Fruit fly (Drosophila melanogaster) S2 (cell line): ENCODE measurements around the gene Rpn11.

ENCODE experiments used
- CG8478 ChIP-seq: fragments of >200 bp; optimal IDR thresholded peaks from 2 replicates; lab custom pipeline; 2018
- CTCF ChIP-seq, 2 experiments: fragments of >200 bp; optimal IDR thresholded peaks; 2 replicates each; lab custom pipeline; 2018

The Rpn11 gene

DNA sequence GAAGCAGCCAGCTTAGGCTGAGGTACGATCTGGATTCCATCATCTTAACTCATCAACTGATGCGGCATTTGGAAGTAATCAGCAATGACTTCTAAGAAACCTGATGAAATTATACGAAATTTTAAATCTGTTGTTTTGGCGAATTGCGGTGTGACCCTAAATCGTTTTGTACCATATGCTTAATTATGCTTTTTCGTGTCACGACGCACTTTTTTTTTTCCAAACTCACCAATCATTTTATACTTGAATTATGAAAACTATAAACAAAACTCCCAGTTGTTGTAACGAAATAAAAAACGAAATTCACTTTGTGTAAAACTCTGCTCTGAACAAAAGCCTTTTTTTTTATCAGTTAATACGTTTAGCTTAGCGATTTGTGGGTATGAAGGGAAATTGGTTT is 1.5 kb downstream of the Rpn11 start, which contains the start of gene Nepl3:
Nepl3 (minus strand) TSS at position 155 of the 400 bp plus-strand sequence.
- TF ChIP-seq CG8478 (lab: Kevin White, UChicago) (no peak), CTCF (optimal IDR thresholded peaks at IDR 0.05; lab: Kevin White, UChicago) (no peak)

DNA sequence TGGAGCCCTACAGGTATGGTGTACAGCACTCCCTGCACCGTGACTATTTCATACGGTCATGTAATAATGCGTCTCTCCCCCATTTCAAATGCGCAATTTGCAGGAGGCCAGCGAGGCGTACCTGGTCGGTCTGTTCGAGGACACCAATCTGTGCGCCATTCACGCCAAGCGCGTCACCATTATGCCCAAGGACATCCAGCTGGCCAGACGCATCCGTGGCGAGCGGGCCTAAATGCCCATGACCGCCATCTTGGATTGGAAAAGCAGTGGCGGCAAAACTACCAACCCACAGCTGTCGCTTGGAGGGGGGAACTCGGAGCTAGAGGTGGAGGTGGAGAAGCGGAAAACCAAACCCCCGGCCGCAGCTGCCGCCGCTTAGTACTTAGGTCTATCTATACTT is 4.1 kb downstream of the Rpn11 start:
- TF ChIP-seq CTCF (optimal IDR thresholded peaks at IDR 0.05; lab: Kevin White, UChicago) (no peak), CG8478 (lab: Kevin White, UChicago) (no peak)

DNA sequence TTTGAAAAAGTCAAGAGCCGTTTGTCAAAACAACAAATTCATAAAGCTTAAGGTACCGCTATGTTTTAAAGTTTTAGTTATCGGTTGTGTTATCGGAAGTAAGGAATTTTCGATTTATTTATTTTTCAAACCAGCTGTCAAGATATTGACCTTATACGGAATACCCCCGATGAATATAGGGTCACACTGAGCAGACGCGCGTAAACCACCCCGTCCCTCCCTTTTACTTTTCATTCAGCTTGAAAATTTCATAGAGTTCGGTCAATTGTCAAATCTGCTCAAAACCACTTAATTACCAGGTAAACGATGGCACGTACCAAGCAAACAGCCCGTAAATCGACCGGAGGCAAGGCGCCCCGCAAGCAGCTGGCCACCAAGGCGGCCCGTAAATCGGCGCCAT is 4.6 kb downstream of the Rpn11 start, which contains the start of the genes CG14036 and His3.3A:
CG14036 (minus strand) TSS at position 64 of the 400 bp plus-strand sequence.
His3.3A (plus strand) TSS at position 106 of the 400 bp plus-strand sequence.
- peak; percentile 5 to 21 for TF ChIP-seq CTCF (optimal IDR thresholded peaks at IDR 0.05; lab: Kevin White, UChicago)
- no peak for TF ChIP-seq CG8478 (lab: Kevin White, UChicago)

DNA sequence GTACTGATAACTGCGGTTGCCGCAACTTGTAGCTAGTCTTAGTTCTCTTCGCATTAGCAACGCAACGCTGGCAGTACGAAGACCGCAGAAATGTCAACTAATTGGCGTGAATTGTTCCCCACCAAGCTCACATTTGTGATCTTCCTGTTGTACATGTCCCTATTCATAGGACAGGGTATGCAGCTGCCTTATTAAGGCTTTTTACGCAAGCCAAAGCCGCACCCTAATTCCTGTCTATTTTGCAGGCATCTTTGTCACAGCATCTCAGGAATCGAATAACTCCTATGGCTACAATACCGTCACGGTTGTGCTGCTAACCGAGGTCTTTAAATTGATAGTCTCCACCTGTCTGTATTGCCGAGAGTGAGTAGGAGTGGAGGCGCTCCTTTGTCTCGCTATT is 6.6 kb downstream of the Rpn11 start, which contains the start of gene eIF3h:
eIF3h (minus strand) TSS at position 101 of the 400 bp plus-strand sequence.
- TF ChIP-seq CTCF (optimal IDR thresholded peaks at IDR 0.05; lab: Kevin White, UChicago): no peak
- TF ChIP-seq CG8478 (lab: Kevin White, UChicago): no peak

DNA sequence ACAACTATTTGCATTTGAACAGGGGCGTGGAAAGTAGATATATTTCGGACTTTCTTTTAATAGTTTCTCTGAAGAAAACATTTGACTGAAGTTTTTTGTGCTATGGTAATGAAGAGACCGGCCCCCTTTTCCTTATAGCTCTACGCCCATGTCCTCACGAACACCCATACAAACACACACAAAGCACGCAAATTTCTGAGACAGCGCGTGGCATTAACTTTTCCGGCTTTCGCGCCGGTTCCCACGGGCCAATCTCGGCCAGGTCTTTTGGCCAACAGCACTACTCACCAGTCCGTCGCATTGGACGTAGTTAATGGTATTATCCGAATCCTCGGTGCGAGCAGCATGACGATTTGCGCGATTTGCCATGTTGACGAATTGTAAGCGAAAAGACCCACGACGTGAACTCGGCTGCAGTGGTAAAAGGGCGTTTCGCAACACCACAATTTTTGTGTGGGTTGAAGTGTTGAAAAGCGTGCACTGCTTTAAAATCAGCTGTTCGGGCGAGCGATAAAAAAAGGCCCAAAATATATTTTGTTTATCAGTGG is 7.1 kb downstream of the Rpn11 start, which contains the start of gene senju:
senju (plus strand) TSS at position 477 of the 548 bp plus-strand sequence.
- TF ChIP-seq CG8478 (lab: Kevin White, UChicago) (no peak), CTCF (optimal IDR thresholded peaks at IDR 0.05; lab: Kevin White, UChicago) (peak in 1 of 2 experiments; percentile 1)

DNA sequence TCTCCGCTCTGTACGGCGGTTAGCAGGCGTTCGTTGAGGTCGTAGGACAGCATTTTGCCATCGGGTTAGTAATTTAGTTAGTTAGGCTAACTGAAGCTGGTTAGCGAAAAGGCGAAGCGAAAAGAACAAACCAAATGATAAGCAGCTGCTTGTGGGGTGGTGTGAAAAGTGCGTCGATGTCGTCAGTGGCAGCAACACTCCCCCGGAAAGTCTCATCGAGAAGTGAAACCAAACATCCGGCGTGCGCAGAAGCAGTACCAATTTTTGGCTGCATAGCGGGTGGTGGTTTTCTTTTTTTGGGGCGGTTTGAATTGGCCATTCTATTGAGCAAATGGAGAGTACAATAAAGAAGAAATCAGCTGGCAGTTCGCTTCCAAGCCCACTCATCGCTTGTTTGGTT is 8.8 kb downstream of the Rpn11 start, which contains the start of gene CG9121:
CG9121 (minus strand) TSS at position 238 of the 400 bp plus-strand sequence.
- no peak for TF ChIP-seq CTCF (optimal IDR thresholded peaks at IDR 0.05; lab: Kevin White, UChicago)
- no peak for TF ChIP-seq CG8478 (lab: Kevin White, UChicago)

DNA sequence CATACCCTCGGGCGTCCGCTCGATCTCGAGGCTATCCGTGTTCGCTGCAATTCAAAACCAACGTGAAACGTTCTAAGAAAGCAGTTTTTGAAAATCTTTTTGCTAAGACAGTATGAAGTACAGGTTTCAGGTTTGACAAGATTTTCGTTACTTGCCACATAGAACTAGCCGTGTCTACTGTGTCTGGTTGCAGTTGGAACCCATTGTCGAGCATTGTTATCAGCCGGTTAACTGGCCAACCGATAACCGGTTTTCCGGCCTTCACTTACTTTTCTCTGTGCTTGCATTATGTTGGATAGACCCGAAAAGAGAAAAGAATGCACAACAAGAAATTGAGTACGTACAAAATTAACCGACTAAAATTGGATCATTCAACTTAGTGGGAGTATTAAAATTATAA is 9.6 kb downstream of the Rpn11 start:
- TF ChIP-seq CG8478 (lab: Kevin White, UChicago) (no peak), CTCF (optimal IDR thresholded peaks at IDR 0.05; lab: Kevin White, UChicago) (no peak)

DNA sequence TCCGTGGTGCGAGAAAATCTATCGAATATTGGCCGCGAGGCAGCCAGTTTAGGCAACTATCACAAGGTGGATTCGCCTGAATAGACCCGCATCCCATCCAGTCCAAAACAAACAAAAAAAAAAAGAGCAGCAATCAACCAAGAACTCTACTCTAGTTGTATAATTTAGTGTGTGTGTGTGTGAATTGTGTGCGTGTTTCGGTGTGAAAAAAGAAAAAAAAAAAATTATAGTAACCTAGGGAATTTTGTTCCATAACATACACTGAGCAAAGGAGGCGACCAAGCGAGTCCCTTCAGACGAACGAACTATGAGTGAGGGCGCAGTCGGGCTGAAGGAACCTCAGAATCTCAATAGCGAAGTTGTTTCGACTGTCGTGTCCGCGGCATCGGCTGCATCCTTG is 13.3 kb downstream of the Rpn11 start:
- TF ChIP-seq CTCF (optimal IDR thresholded peaks at IDR 0.05; lab: Kevin White, UChicago) (no peak), CG8478 (lab: Kevin White, UChicago) (no peak)

DNA sequence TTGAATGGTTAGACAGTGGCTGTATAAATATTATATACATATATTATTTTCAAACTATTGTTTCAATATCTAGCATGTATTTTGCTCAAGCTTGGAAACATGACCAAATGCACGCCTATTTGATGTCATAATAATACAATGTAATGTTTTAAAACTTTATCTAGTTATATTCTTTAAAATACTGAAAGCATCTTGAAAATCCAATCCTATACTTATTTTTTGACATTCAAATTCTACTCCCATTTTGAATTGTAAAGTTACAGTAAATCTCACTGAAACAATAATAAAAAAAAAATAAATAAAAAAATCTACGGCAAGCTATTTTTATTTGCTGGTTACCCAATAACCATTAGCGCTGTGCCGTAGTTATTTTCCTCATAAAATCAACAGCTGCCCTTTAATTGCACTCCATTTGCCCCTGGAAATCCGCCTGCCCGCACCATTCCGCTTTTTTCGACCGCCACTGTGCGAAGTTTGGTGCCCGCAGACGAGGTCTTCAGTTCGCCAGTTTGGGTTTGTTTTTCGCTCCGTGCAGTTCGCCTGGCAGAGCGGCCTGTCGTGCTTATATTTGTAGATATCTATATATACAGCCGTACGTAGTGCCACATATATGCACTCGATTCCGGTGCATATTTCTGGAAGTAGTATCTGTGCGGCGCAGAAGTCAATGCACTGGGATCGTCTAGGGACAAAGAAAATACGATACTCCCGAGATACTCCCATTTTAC is 14.5 kb downstream of the Rpn11 start:
- TF ChIP-seq CG8478 (lab: Kevin White, UChicago) (no peak), CTCF (optimal IDR thresholded peaks at IDR 0.05; lab: Kevin White, UChicago) (no peak)

DNA sequence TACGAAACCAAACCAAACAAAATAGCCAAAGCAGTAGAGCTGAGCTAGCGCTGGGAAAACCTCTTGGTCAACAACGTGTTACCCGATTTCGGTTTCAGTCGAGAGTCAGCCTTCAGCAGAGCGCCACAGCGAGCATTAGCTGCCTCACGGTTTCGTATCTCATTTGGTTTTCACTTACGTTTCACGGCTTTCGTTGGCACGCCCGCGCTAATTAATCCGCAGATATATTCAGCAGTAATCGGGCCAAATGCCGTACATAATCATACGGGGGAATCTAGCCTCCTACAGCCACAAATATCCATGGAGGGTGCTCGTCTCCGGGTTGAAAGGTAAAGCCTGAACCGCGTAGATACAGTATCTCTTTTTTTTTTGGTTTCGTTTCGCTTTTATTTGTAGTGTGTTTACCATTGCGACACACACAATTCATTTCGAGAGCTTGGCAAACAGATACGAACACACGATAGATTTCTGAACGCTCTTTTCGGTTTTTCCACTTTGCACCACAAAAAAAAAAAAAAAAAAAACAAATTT is 15.2 kb downstream of the Rpn11 start, which contains the start of gene CG31650:
CG31650 (minus strand) TSS at position 352 of the 531 bp plus-strand sequence.
- TF ChIP-seq CG8478 (lab: Kevin White, UChicago) (no peak), CTCF (optimal IDR thresholded peaks at IDR 0.05; lab: Kevin White, UChicago) (no peak)

DNA sequence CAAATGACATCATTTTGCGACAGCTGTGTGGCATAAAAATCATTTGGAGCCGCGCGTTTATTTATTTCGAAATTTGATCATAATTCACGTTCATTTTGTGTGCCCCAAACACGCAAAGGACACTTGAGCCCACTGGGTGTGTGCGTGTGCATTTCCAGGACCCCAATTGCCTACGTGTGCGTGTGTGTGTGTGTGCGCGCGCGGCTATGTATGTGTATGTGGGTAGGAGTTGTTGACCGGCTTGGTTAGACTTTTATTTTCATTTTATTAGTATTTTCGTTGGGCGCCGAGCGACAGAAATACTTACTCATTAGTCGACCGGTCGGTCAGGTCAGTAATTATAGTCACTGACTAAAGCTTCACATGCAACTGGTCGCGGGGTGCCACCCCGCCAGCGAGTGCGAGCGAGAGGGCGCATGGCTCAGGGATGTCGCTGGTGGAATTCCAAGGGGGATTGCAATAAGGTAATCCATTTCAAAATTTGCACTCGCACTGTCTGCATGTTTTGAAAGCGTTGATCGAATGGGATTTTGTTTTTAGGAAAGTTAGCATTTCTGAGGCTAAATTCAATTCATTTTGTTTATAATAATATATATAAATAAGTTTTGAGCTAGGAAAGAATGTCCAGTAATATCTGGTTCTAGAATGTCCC is 16.0 kb downstream of the Rpn11 start:
- TF ChIP-seq CTCF (optimal IDR thresholded peaks at IDR 0.05; lab: Kevin White, UChicago) (no peak), CG8478 (lab: Kevin White, UChicago) (no peak)

DNA sequence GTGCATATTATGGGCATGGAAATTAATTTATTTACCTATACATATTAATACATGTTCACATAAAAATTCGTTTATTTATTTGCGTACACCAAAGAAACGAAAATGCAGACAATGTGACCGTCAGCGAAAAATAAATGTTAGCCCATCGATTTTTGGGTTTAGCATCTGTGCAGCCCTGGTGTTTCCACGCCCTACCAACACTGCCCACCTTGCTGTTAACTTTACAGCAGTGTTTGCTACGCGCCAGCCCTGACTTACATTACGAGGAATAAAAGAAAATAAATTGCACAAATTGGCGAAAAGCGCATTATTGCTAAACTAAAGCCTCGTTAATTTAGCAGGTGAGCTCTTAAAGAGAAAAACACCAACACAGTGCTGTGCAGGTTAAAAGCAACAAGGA is 16.5 kb downstream of the Rpn11 start, which contains the start of the genes CG33995, CG44000 and CG44001:
CG33995 (plus strand) TSS at position 228 of the 400 bp plus-strand sequence.
CG44000 (plus strand) TSS at position 228 of the 400 bp plus-strand sequence.
CG44001 (plus strand) TSS at position 228 of the 400 bp plus-strand sequence.
- no peak for TF ChIP-seq CG8478 (lab: Kevin White, UChicago)
- peak in 1 of 2 experiments; percentile 23 for TF ChIP-seq CTCF (optimal IDR thresholded peaks at IDR 0.05; lab: Kevin White, UChicago)

DNA sequence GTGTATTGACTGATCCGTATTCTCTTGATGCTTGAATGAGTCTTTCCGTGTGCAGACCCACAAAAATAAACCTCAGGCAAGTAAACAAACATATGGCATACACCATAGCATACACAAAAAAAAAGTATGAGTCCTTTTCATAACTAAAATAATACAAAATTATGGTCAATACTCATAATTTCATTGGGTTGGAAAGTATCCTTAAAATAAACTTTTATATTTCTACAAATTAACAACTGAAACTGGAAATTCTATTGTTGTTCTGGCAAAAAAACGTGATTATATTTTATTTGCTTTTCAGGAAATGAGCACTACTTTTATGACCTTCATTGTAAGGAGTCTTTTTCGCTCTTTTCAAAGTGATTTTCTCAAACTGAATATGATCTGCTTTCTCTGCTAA is 17.5 kb downstream of the Rpn11 start:
- no peak for TF ChIP-seq CTCF (optimal IDR thresholded peaks at IDR 0.05; lab: Kevin White, UChicago)
- no peak for TF ChIP-seq CG8478 (lab: Kevin White, UChicago)

DNA sequence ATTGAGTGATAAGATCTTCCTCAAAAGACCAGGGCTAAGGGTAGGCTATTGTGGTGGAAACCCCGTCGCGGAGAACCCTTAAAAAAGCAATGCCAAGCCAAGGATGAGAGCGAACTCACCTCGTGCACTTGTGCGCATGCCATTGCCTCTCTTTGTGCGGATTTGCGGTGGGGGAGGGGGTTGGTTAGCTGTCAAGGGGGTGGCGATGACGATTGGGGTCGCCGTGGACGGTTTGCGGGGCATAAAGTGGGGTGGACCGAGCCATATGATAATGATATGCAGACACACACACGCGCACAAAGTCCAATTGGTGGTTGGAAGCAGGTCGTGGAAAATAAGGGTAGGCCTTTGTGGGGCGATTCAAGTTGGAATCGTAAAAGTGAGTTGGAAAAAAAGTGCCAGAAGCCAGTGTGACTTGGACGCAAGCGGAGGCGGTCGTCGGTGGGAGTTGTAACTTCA is 22.2 kb downstream of the Rpn11 start, which contains the start of the genes CG14042 and SP555:
CG14042 (plus strand) TSS at position 308 of the 459 bp plus-strand sequence.
SP555 (plus strand) TSS at position 308 of the 459 bp plus-strand sequence.
- TF ChIP-seq CTCF (optimal IDR thresholded peaks at IDR 0.05; lab: Kevin White, UChicago): no peak
- TF ChIP-seq CG8478 (lab: Kevin White, UChicago): no peak
